Worm (Caenorhabditis elegans): ENCODE results near the gene spig-7.

- no peak for TF ChIP-seq aptf-3 (GFP tag; IDR thresholded peaks at IDR 0.05)
- TF ChIP-seq nhr-80 (tag; optimal IDR thresholded peaks at IDR 0.05): peak; percentile 87
- no peak for TF ChIP-seq hmg-1.2 (GFP tag; IDR thresholded peaks at IDR 0.05)
- TF ChIP-seq attf-6 (GFP tag; IDR thresholded peaks at IDR 0.05): no peak
- no peak for TF ChIP-seq mcd-1 (GFP tag; IDR thresholded peaks at IDR 0.05)
- TF ChIP-seq ama-1 (optimal IDR thresholded peaks at IDR 0.05): no peak
- TF ChIP-seq ama-1 (GFP tag; optimal IDR thresholded peaks at IDR 0.05): no peak
- TF ChIP-seq nfyb-1 (GFP tag; IDR thresholded peaks at IDR 0.05): no peak
- TF ChIP-seq bed-2 (GFP tag; IDR thresholded peaks at IDR 0.05): no peak
- no peak for TF ChIP-seq B0019.2 (GFP tag; conservative IDR thresholded peaks at IDR 0.05)
- no peak for TF ChIP-seq F55B11.4 (tag; optimal IDR thresholded peaks at IDR 0.05; ENCODE audit: borderline replicate concordance, insufficient read depth)
These were observed 30.0 kb upstream of the spig-7 start, which contains the start of the genes fpn-1.2 and pqn-54 for ce11 chrV:1464543-1465040.

Measured in whole organism, young adult.